Fruit fly (Drosophila melanogaster) whole organism, prepupa: ENCODE measurements around the gene CG16824.

Source experiments
- CG10631 ChIP-seq: fragments of 200-800 bp; sonication (Bioruptor generic); optimal IDR thresholded peaks from 2 replicates; lab custom pipeline; 2016; ENCODE audit warnings: missing biosample characterization, missing genetic modification characterization
- CG11762 ChIP-seq: fragments of 200-800 bp; sonication (Bioruptor generic); optimal IDR thresholded peaks from 3 replicates; lab custom pipeline; 2016; ENCODE audit warnings: missing biosample characterization, missing genetic modification characterization; ENCODE audit not compliant: insufficient read depth
- CG11902 ChIP-seq: fragments of 200-800 bp; sonication (Bioruptor generic); optimal IDR thresholded peaks from 3 replicates; lab custom pipeline; 2016; ENCODE audit warnings: missing biosample characterization, missing genetic modification characterization

- TF ChIP-seq CG11902 (GFP tag; lab: Kevin White, UChicago) (no peak), CG11762 (no peak), CG10631 (GFP tag; lab: Kevin White, UChicago) (no peak)
These were observed 26.2 kb upstream of the CG16824 start for dm6 chr2L:13266627-13267026.
